Worm (Caenorhabditis elegans) whole organism, young adult: ENCODE measurements around the gene F43D2.7.

ENCODE experiments used
- B0019.2 ChIP-seq: fragments of 200-800 bp; sonication (Bioruptor generic); conservative IDR thresholded peaks from 2 replicates; pipeline ENCODE4 v1.3.6; 2022; ENCODE audit warnings: missing genetic modification reagents, missing genetic modification characterization, missing compliant biosample characterization
- B0035.1 ChIP-seq: sonication (generic microtip); optimal IDR thresholded peaks from 2 replicates; lab custom pipeline; 2016; ENCODE audit warnings: missing genetic modification characterization, mild to moderate bottlenecking, missing compliant biosample characterization, missing genotype, missing genetic modification reagents
- D2030.7 ChIP-seq: fragments of 200-800 bp; sonication (Bioruptor generic); IDR thresholded peaks from 2 replicates; pipeline ENCODE4 v1.3.6; 2022; ENCODE audit warnings: missing genetic modification reagents, missing genetic modification characterization, missing compliant biosample characterization
- F39B2.1 ChIP-seq: fragments of 200-800 bp; sonication (Bioruptor generic); IDR thresholded peaks from 2 replicates; pipeline ENCODE4 v1.3.6; 2022; ENCODE audit warnings: missing genetic modification reagents, missing genetic modification characterization, missing compliant biosample characterization
- F52B5.7 ChIP-seq: sonication (generic microtip); optimal IDR thresholded peaks from 2 replicates; lab custom pipeline; 2016; ENCODE audit warnings: mild to moderate bottlenecking, missing genetic modification characterization, missing compliant biosample characterization
- K11D2.4 ChIP-seq: fragments of 200-800 bp; sonication (Bioruptor generic); IDR thresholded peaks from 2 replicates; pipeline ENCODE4 v1.3.6; 2022; ENCODE audit warnings: missing genetic modification reagents, missing genetic modification characterization, missing compliant biosample characterization
- K12H6.12 ChIP-seq: fragments of 200-800 bp; sonication (Bioruptor generic); optimal IDR thresholded peaks from 2 replicates; lab custom pipeline; 2018; ENCODE audit warnings: mild to moderate bottlenecking, missing genetic modification characterization, missing compliant biosample characterization
- T26A5.8 ChIP-seq: sonication (generic microtip); optimal IDR thresholded peaks from 2 replicates; lab custom pipeline; 2016; ENCODE audit warnings: missing genetic modification characterization, missing compliant biosample characterization
- ZK185.1 ChIP-seq: sonication (generic microtip); optimal IDR thresholded peaks from 2 replicates; lab custom pipeline; 2016; ENCODE audit warnings: mild to moderate bottlenecking, missing genetic modification characterization, missing compliant biosample characterization; ENCODE audit not compliant: poor library complexity, severe bottlenecking
- aptf-3 ChIP-seq: fragments of 200-800 bp; sonication (Bioruptor generic); IDR thresholded peaks from 2 replicates; pipeline ENCODE4 v1.3.6; 2022; ENCODE audit warnings: missing genetic modification characterization, missing compliant biosample characterization
- atf-7 ChIP-seq: sonication (generic microtip); optimal IDR thresholded peaks from 2 replicates; lab custom pipeline; 2017; ENCODE audit warnings: mild to moderate bottlenecking, missing genetic modification characterization, missing compliant biosample characterization
- ccch-3 ChIP-seq: fragments of 200-800 bp; sonication (Bioruptor generic); optimal IDR thresholded peaks from 2 replicates; lab custom pipeline; 2018; ENCODE audit warnings: mild to moderate bottlenecking, missing genetic modification characterization, missing compliant biosample characterization
- ceh-100 ChIP-seq: fragments of 200-800 bp; sonication (Bioruptor generic); IDR thresholded peaks from 2 replicates; pipeline ENCODE4 v1.3.6; 2022; ENCODE audit warnings: missing genetic modification reagents, missing genetic modification characterization, missing compliant biosample characterization
- ceh-58 ChIP-seq: fragments of 200-800 bp; sonication (Bioruptor generic); IDR thresholded peaks from 2 replicates; pipeline ENCODE4 v1.3.6; 2022; ENCODE audit warnings: missing genetic modification characterization, missing compliant biosample characterization
- ceh-79 ChIP-seq: sonication (generic microtip); optimal IDR thresholded peaks from 2 replicates; lab custom pipeline; 2017; ENCODE audit warnings: mild to moderate bottlenecking, missing genetic modification characterization, missing compliant biosample characterization
- die-1 ChIP-seq: sonication (generic microtip); optimal IDR thresholded peaks from 2 replicates; lab custom pipeline; 2016; ENCODE audit warnings: missing genotype, mild to moderate bottlenecking, missing genetic modification characterization, missing compliant biosample characterization
- efl-1 ChIP-seq: fragments of 150-350 bp; optimal IDR thresholded peaks from 2 replicates; lab custom pipeline; 2014; ENCODE audit warnings: missing biosample characterization, missing genetic modification reagents, missing genetic modification characterization
- egl-18 ChIP-seq: fragments of 200-800 bp; sonication (Bioruptor generic); IDR thresholded peaks from 2 replicates; pipeline ENCODE4 v1.3.6; 2022; ENCODE audit warnings: missing genetic modification reagents, missing genetic modification characterization, missing compliant biosample characterization
- hlh-12 ChIP-seq: sonication (generic microtip); optimal IDR thresholded peaks from 2 replicates; lab custom pipeline; 2016; ENCODE audit warnings: missing genetic modification characterization, missing compliant biosample characterization
- hmg-20 ChIP-seq: fragments of 200-800 bp; sonication (Bioruptor generic); IDR thresholded peaks from 2 replicates; pipeline ENCODE4 v1.3.6; 2022; ENCODE audit warnings: missing genetic modification reagents, missing genetic modification characterization, missing compliant biosample characterization
- hsf-1 ChIP-seq: fragments of 200-800 bp; sonication (Bioruptor generic); IDR thresholded peaks from 2 replicates; pipeline ENCODE4 v1.3.6; 2022; ENCODE audit warnings: missing genetic modification reagents, missing genetic modification characterization, missing compliant biosample characterization
- let-526 ChIP-seq: fragments of 200-800 bp; sonication (Bioruptor generic); IDR thresholded peaks from 2 replicates; pipeline ENCODE4 v1.3.6; 2022; ENCODE audit warnings: missing genetic modification reagents, missing genetic modification characterization, missing compliant biosample characterization
- let-607 ChIP-seq, 2 experiments: fragments of 200-800 bp in 1 of 2; sonication (Bioruptor generic) in 1 of 2; sonication (generic microtip) in 1 of 2; optimal IDR thresholded peaks; 2 replicates each; lab custom pipeline; 2016 to 2018; ENCODE audit warnings: mild to moderate bottlenecking in 2 of 2, missing compliant biosample characterization in 2 of 2, missing genetic modification characterization in 2 of 2, moderate library complexity in 2 of 2, missing genotype in 1 of 2
- lin-40 ChIP-seq: sonication (generic microtip); optimal IDR thresholded peaks from 2 replicates; lab custom pipeline; 2016; ENCODE audit warnings: missing genetic modification characterization, mild to moderate bottlenecking, missing compliant biosample characterization, missing genotype, missing genetic modification reagents
- lin-54 ChIP-seq: fragments of 200-800 bp; sonication (Bioruptor generic); optimal IDR thresholded peaks from 2 replicates; lab custom pipeline; 2018; ENCODE audit warnings: mild to moderate bottlenecking, missing genetic modification characterization, missing compliant biosample characterization
- lsl-1 ChIP-seq: fragments of 200-800 bp; sonication (Bioruptor generic); optimal IDR thresholded peaks from 2 replicates; lab custom pipeline; 2018; ENCODE audit warnings: mild to moderate bottlenecking, missing genetic modification characterization, moderate library complexity, missing compliant biosample characterization
- madf-10 ChIP-seq: sonication (generic microtip); optimal IDR thresholded peaks from 2 replicates; lab custom pipeline; 2016; ENCODE audit warnings: mild to moderate bottlenecking, missing genetic modification characterization, missing compliant biosample characterization
- madf-3 ChIP-seq: fragments of 200-800 bp; sonication (Bioruptor generic); IDR thresholded peaks from 2 replicates; pipeline ENCODE4 v1.3.6; 2022; ENCODE audit warnings: missing genetic modification reagents, missing genetic modification characterization, missing compliant biosample characterization
- madf-8 ChIP-seq: fragments of 200-800 bp; sonication (Bioruptor generic); conservative IDR thresholded peaks from 2 replicates; pipeline ENCODE4 v1.3.6; 2022; ENCODE audit warnings: missing genetic modification reagents, missing genetic modification characterization, missing compliant biosample characterization
- mcd-1 ChIP-seq: fragments of 200-800 bp; sonication (Bioruptor generic); IDR thresholded peaks from 2 replicates; pipeline ENCODE4 v1.3.6; 2022; ENCODE audit warnings: missing genetic modification reagents, missing genetic modification characterization, missing compliant biosample characterization
- mes-4 ChIP-seq: sonication (generic microtip); optimal IDR thresholded peaks from 2 replicates; lab custom pipeline; 2016; ENCODE audit warnings: missing genotype, missing genetic modification characterization, missing compliant biosample characterization
- nfyb-1 ChIP-seq: fragments of 200-800 bp; sonication (Bioruptor generic); IDR thresholded peaks from 2 replicates; pipeline ENCODE4 v1.3.6; 2022; ENCODE audit warnings: missing genetic modification reagents, missing genetic modification characterization, missing compliant biosample characterization
- pbrm-1 ChIP-seq: fragments of 200-800 bp; sonication (Bioruptor generic); IDR thresholded peaks from 2 replicates; pipeline ENCODE4 v1.3.6; 2022; ENCODE audit warnings: missing genetic modification reagents, missing genetic modification characterization, missing compliant biosample characterization
- rpc-1 ChIP-seq, 2 experiments: fragments of 150-350 bp in 1 of 2; sonication (generic microtip) in 1 of 2; optimal IDR thresholded peaks; 2 replicates each; lab custom pipeline; 2014 to 2018; ENCODE audit warnings: missing biosample characterization in 1 of 2, missing genetic modification characterization in 1 of 2, missing genetic modification reagents in 1 of 2, missing genotype in 1 of 2
- snpc-1.1 ChIP-seq: sonication (generic microtip); optimal IDR thresholded peaks from 2 replicates; lab custom pipeline; 2017; ENCODE audit warnings: missing genetic modification characterization, mild to moderate bottlenecking, missing compliant biosample characterization, antibody characterized with exemption, moderate library complexity, missing genotype, missing genetic modification reagents; ENCODE audit not compliant: insufficient read depth
- somi-1 ChIP-seq: fragments of 200-800 bp; sonication (Bioruptor generic); optimal IDR thresholded peaks from 2 replicates; lab custom pipeline; 2018; ENCODE audit warnings: mild to moderate bottlenecking, missing genetic modification characterization, missing compliant biosample characterization
- tbp1 ChIP-seq: fragments of 200-800 bp; sonication (Bioruptor generic); optimal IDR thresholded peaks from 2 replicates; lab custom pipeline; 2018; ENCODE audit warnings: mild to moderate bottlenecking, missing genetic modification characterization, missing compliant biosample characterization
- unc-130 ChIP-seq: sonication (generic microtip); optimal IDR thresholded peaks from 2 replicates; lab custom pipeline; 2016; ENCODE audit warnings: missing genetic modification reagents, missing genetic modification characterization, missing compliant biosample characterization
- unc-62 ChIP-seq: fragments of 150-350 bp; optimal IDR thresholded peaks from 2 replicates; lab custom pipeline; 2014; ENCODE audit warnings: missing biosample characterization, missing genetic modification reagents, missing genetic modification characterization
- xnd-1 ChIP-seq: sonication (generic microtip); optimal IDR thresholded peaks from 2 replicates; lab custom pipeline; 2016; ENCODE audit warnings: missing genotype, missing genetic modification reagents, missing genetic modification characterization, missing compliant biosample characterization
- zim-3 ChIP-seq: sonication (generic microtip); optimal IDR thresholded peaks from 2 replicates; lab custom pipeline; 2017; ENCODE audit warnings: mild to moderate bottlenecking, missing genetic modification characterization, moderate library complexity, missing compliant biosample characterization
- ztf-22 ChIP-seq: fragments of 200-800 bp; sonication (Bioruptor generic); optimal IDR thresholded peaks from 2 replicates; lab custom pipeline; 2018; ENCODE audit warnings: mild to moderate bottlenecking, missing genetic modification characterization, moderate library complexity, missing compliant biosample characterization
- ztf-26 ChIP-seq: sonication (generic microtip); optimal IDR thresholded peaks from 2 replicates; lab custom pipeline; 2017; ENCODE audit warnings: missing genetic modification characterization, missing compliant biosample characterization
- ztf-28 ChIP-seq: fragments of 200-800 bp; sonication (Bioruptor generic); IDR thresholded peaks from 2 replicates; pipeline ENCODE4 v1.3.6; 2022; ENCODE audit warnings: missing genetic modification reagents, missing genetic modification characterization, missing compliant biosample characterization

Gene F43D2.7

DNA sequence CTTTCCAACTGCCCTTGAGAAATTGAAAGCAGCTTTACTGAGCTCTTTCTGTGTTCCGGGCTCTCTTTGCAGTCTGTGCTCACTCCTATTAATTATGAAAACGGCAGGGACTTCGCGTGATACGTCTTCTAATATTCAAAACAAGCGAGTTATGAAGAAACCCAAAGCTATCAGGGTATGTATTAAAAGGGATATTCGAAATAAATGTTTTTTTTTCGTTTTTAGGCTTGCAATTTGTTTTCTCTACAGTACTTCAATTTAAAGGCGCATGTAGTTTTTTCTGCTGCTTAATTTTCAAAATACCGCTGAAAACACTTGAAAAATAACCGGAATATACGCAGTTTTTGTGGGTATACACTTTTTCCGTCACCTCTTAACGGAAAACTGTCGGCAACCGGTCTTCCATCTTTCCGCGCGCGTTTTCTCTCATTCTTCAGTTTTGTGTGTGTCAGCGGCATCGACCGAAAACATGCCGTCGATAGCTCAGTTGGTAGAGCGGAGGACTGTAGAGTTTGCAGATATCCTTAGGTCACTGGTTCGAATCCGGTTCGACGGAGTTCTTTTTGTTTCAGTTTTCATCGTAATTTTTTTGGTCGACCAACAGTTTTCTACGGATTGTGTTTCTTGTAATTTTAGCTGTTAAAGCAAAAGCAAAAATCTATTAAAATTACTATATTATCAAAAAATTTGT is 49.2 kb upstream of the F43D2.7 start, which contains the start of gene gasr-8 (continued):
- TF ChIP-seq somi-1 (GFP tag; lab: Kevin White, UChicago), result no peak
- peak; percentile 73 for TF ChIP-seq lsl-1
- peak; percentile 63 for TF ChIP-seq D2030.7 (GFP tag; lab: Robert Waterston, UW)
- peak; percentile 45 for TF ChIP-seq ZK185.1 (tag; lab: Kevin White, UChicago)
- peak; percentile 15; the same call in 1 of the 2 replicates for TF ChIP-seq mcd-1 (GFP tag; lab: Robert Waterston, UW)
- TF ChIP-seq madf-10 (tag; lab: Kevin White, UChicago), result peak; percentile 28
- TF ChIP-seq B0035.1 (tag; lab: Kevin White, UChicago), result no peak
- peak; percentile 73 for TF ChIP-seq hsf-1 (GFP tag; lab: Robert Waterston, UW)
- peak; percentile 66 for TF ChIP-seq rpc-1 (optimal IDR thresholded peaks at IDR 0.05; lab: Kevin White, UChicago)
- peak; percentile 82 for TF ChIP-seq rpc-1 (tag; optimal IDR thresholded peaks at IDR 0.05; lab: Kevin White, UChicago)
- no peak for TF ChIP-seq F52B5.7 (tag; lab: Kevin White, UChicago)
- peak; percentile 26 for TF ChIP-seq lin-54 (GFP tag; lab: Kevin White, UChicago)
- TF ChIP-seq die-1, result peak; percentile 48
- TF ChIP-seq efl-1 (GFP tag; lab: Kevin White, UChicago), result no peak

ce11 chrV:14688097-14688912 is 48.3 kb upstream of the F43D2.7 start, which contains the start of gene C47E8.11:
Gene C47E8.11, plus strand, starts transcription at chrV:14688616.
- no peak for TF ChIP-seq ztf-28 (GFP tag; lab: Robert Waterston, UW)
- TF ChIP-seq ceh-79 (tag; lab: Kevin White, UChicago), result peak; percentile 80
- TF ChIP-seq let-526 (GFP tag; lab: Robert Waterston, UW), result no peak; the same call in 1 of the 2 replicates
- peak; percentile 67 for TF ChIP-seq tbp1 (GFP tag; lab: Kevin White, UChicago)
- no peak for TF ChIP-seq egl-18
- no peak for TF ChIP-seq snpc-1.1 (tag; lab: Kevin White, UChicago)
- peak; percentile 50 for TF ChIP-seq zim-3 (tag; lab: Kevin White, UChicago)
- TF ChIP-seq hlh-12 (tag; lab: Kevin White, UChicago), result no peak
- no peak for TF ChIP-seq ztf-22
- no peak for TF ChIP-seq mes-4 (tag; lab: Kevin White, UChicago)
- TF ChIP-seq lsl-1, result peak; percentile 52
- TF ChIP-seq lin-40, result peak; percentile 52
- no peak; the same call in 1 of the 2 replicates for TF ChIP-seq madf-8
- TF ChIP-seq F39B2.1 (GFP tag; lab: Robert Waterston, UW), result no peak
- peak in 1 of 2 experiments; percentile 60 for TF ChIP-seq let-607 (tag; optimal IDR thresholded peaks at IDR 0.05; lab: Kevin White, UChicago)
- TF ChIP-seq T26A5.8 (tag; lab: Kevin White, UChicago), result no peak
- no peak for TF ChIP-seq unc-62
- no peak for TF ChIP-seq B0019.2 (GFP tag; lab: Robert Waterston, UW)
- TF ChIP-seq K11D2.4, result no peak
- TF ChIP-seq ccch-3 (GFP tag; lab: Kevin White, UChicago), result no peak
- peak; percentile 23 for TF ChIP-seq xnd-1 (tag; lab: Kevin White, UChicago)
- peak; percentile 72; the same call in 1 of the 2 replicates for TF ChIP-seq madf-3 (GFP tag; lab: Robert Waterston, UW)
- TF ChIP-seq lin-54 (GFP tag; lab: Kevin White, UChicago), result peak; percentile 64
- no peak for TF ChIP-seq ceh-58 (GFP tag; lab: Robert Waterston, UW)
- TF ChIP-seq atf-7 (tag; lab: Kevin White, UChicago), result peak; percentile 34
- no peak; the same call in 1 of the 2 replicates for TF ChIP-seq ceh-100 (GFP tag; lab: Robert Waterston, UW)
- peak; percentile 85 for TF ChIP-seq pbrm-1 (GFP tag; lab: Robert Waterston, UW)
- peak; percentile 60 for TF ChIP-seq madf-10 (tag; lab: Kevin White, UChicago)
- peak; percentile 74 for TF ChIP-seq ztf-26 (tag; lab: Kevin White, UChicago)
- peak; percentile 39 for TF ChIP-seq K12H6.12 (tag; lab: Kevin White, UChicago)
- TF ChIP-seq hmg-20 (GFP tag; lab: Robert Waterston, UW), result peak; percentile 57
- TF ChIP-seq aptf-3 (GFP tag; lab: Robert Waterston, UW), result no peak
- TF ChIP-seq unc-130, result peak; percentile 46
- peak; percentile 75 for TF ChIP-seq nfyb-1
